Worm (Caenorhabditis elegans) whole organism, L1 larva: ENCODE measurements around the gene AC3.12.

Experiments
- C04F5.9 ChIP-seq: sonication (generic microtip); optimal IDR thresholded peaks from 2 replicates; lab custom pipeline; 2016; ENCODE audit warnings: missing genetic modification characterization, missing compliant biosample characterization
- C34B4.2 ChIP-seq: sonication (generic microtip); optimal IDR thresholded peaks from 2 replicates; lab custom pipeline; 2017; ENCODE audit warnings: mild to moderate bottlenecking, missing genetic modification characterization, missing compliant biosample characterization
- Y116A8C.19 ChIP-seq: sonication (generic microtip); optimal IDR thresholded peaks from 2 replicates; lab custom pipeline; 2016; ENCODE audit warnings: missing compliant biosample characterization, missing genetic modification characterization, borderline replicate concordance
- ceh-63 ChIP-seq: fragments of 200-800 bp; sonication (Bioruptor generic); optimal IDR thresholded peaks from 2 replicates; lab custom pipeline; 2018; ENCODE audit warnings: mild to moderate bottlenecking, missing genetic modification characterization, missing compliant biosample characterization
- ceh-8 ChIP-seq: fragments of 200-800 bp; sonication (Bioruptor generic); optimal IDR thresholded peaks from 2 replicates; lab custom pipeline; 2018; ENCODE audit warnings: mild to moderate bottlenecking, missing genetic modification characterization, moderate library complexity, missing compliant biosample characterization
- ceh-88 ChIP-seq: fragments of 200-800 bp; sonication (Bioruptor generic); IDR thresholded peaks from 2 replicates; pipeline ENCODE4 v1.3.6; 2022; ENCODE audit warnings: missing genetic modification characterization, missing compliant biosample characterization
- ceh-90 ChIP-seq: sonication (generic microtip); optimal IDR thresholded peaks from 2 replicates; lab custom pipeline; 2016; ENCODE audit warnings: missing genetic modification characterization, missing compliant biosample characterization
- dpl-1 ChIP-seq, 3 experiments: fragments of 150-350 bp in 2 of 3; sonication (generic microtip) in 1 of 3; optimal IDR thresholded peaks; 2 replicates each; lab custom pipeline; 2014 to 2017; ENCODE audit warnings: missing biosample characterization in 3 of 3, missing genetic modification characterization in 3 of 3, missing genetic modification reagents in 3 of 3
- dsc-1 ChIP-seq: sonication (generic microtip); optimal IDR thresholded peaks from 2 replicates; lab custom pipeline; 2016; ENCODE audit warnings: mild to moderate bottlenecking, missing genetic modification characterization, missing compliant biosample characterization
- efl-1 ChIP-seq, 4 experiments: fragments of 150-350 bp; optimal IDR thresholded peaks in 3 of 4; peaks in 1 of 4; 1 replicate in 1 of 4; 2 replicates in 3 of 4; lab custom pipeline; 2014; ENCODE audit warnings: missing biosample characterization in 2 of 4, missing genetic modification characterization in 2 of 4, missing genetic modification reagents in 2 of 4
- ets-5 ChIP-seq: fragments of 200-800 bp; sonication (Bioruptor generic); IDR thresholded peaks from 2 replicates; pipeline ENCODE4 v1.3.6; 2022; ENCODE audit warnings: missing genetic modification characterization, missing compliant biosample characterization
- fkh-10 ChIP-seq: sonication (generic microtip); optimal IDR thresholded peaks from 2 replicates; lab custom pipeline; 2017; ENCODE audit warnings: missing biosample characterization, missing genetic modification reagents, missing genetic modification characterization
- fkh-4 ChIP-seq: sonication (generic microtip); optimal IDR thresholded peaks from 2 replicates; lab custom pipeline; 2016; ENCODE audit warnings: missing compliant biosample characterization, missing genetic modification characterization, borderline replicate concordance
- fos-1 ChIP-seq: fragments of 150-350 bp; optimal IDR thresholded peaks from 2 replicates; lab custom pipeline; 2014; ENCODE audit warnings: missing biosample characterization, missing genetic modification characterization
- hlh-17 ChIP-seq: fragments of 200-800 bp; sonication (Bioruptor generic); optimal IDR thresholded peaks from 2 replicates; lab custom pipeline; 2018; ENCODE audit warnings: missing genetic modification characterization, mild to moderate bottlenecking, missing compliant biosample characterization, moderate library complexity, borderline replicate concordance
- jun-1 ChIP-seq: fragments of 150-350 bp; optimal IDR thresholded peaks from 2 replicates; lab custom pipeline; 2014; ENCODE audit warnings: missing biosample characterization, missing genetic modification reagents, missing genetic modification characterization
- lin-14 ChIP-seq: fragments of 200-800 bp; sonication (Bioruptor generic); optimal IDR thresholded peaks from 2 replicates; lab custom pipeline; 2018; ENCODE audit warnings: mild to moderate bottlenecking, missing genetic modification characterization, moderate library complexity, missing compliant biosample characterization
- lsy-2 ChIP-seq, 2 experiments: fragments of 150-350 bp; optimal IDR thresholded peaks; 2 replicates each; lab custom pipeline; 2014; ENCODE audit warnings: missing biosample characterization in 2 of 2, missing genetic modification characterization in 2 of 2
- mab-9 ChIP-seq: fragments of 200-800 bp; sonication (Bioruptor generic); IDR thresholded peaks from 2 replicates; pipeline ENCODE4 v1.3.6; 2022; ENCODE audit warnings: missing genetic modification reagents, missing genetic modification characterization, missing compliant biosample characterization
- mdl-1 ChIP-seq, 2 experiments: fragments of 150-350 bp; optimal IDR thresholded peaks; 2 replicates each; lab custom pipeline; 2014 to 2017; ENCODE audit warnings: missing biosample characterization in 2 of 2, missing genetic modification characterization in 2 of 2, inconsistent platforms in 1 of 2
- mep-1 ChIP-seq: fragments of 150-350 bp; optimal IDR thresholded peaks from 2 replicates; lab custom pipeline; 2014; ENCODE audit warnings: missing biosample characterization, missing genetic modification characterization
- nhr-19 ChIP-seq: fragments of 200-800 bp; sonication (Bioruptor generic); conservative IDR thresholded peaks from 2 replicates; pipeline ENCODE4 v1.3.6; 2022; ENCODE audit warnings: missing genetic modification characterization, missing compliant biosample characterization
- nhr-237 ChIP-seq: fragments of 150-350 bp; optimal IDR thresholded peaks from 2 replicates; lab custom pipeline; 2014; ENCODE audit warnings: missing biosample characterization, missing genetic modification characterization
- nhr-28 ChIP-seq: fragments of 150-350 bp; optimal IDR thresholded peaks from 2 replicates; lab custom pipeline; 2014; ENCODE audit warnings: missing biosample characterization, missing genetic modification characterization
- nhr-71 ChIP-seq: sonication (generic microtip); optimal IDR thresholded peaks from 2 replicates; lab custom pipeline; 2016; ENCODE audit warnings: mild to moderate bottlenecking, missing genetic modification characterization, moderate library complexity, missing compliant biosample characterization
- nhr-77 ChIP-seq: fragments of 150-350 bp; optimal IDR thresholded peaks from 2 replicates; lab custom pipeline; 2014; ENCODE audit warnings: missing biosample characterization, missing genetic modification characterization
- nhr-84 ChIP-seq: sonication (generic microtip); optimal IDR thresholded peaks from 2 replicates; lab custom pipeline; 2017; ENCODE audit warnings: missing biosample characterization, missing genetic modification characterization
- nhr-85 ChIP-seq: sonication (generic microtip); peaks from one replicate; lab custom pipeline; 2016; ENCODE audit warnings: missing genetic modification characterization, inconsistent platforms, missing compliant biosample characterization
- nhr-90 ChIP-seq: sonication (generic microtip); optimal IDR thresholded peaks from 2 replicates; lab custom pipeline; 2016; ENCODE audit warnings: mild to moderate bottlenecking, missing genetic modification characterization, missing compliant biosample characterization; ENCODE audit not compliant: poor library complexity
- pax-3 ChIP-seq: fragments of 200-800 bp; sonication (Bioruptor generic); optimal IDR thresholded peaks from 2 replicates; lab custom pipeline; 2018; ENCODE audit warnings: mild to moderate bottlenecking, missing genetic modification characterization, moderate library complexity, missing compliant biosample characterization
- rnt-1 ChIP-seq: sonication (generic microtip); optimal IDR thresholded peaks from 2 replicates; lab custom pipeline; 2016; ENCODE audit warnings: mild to moderate bottlenecking, missing genetic modification characterization, moderate library complexity, missing compliant biosample characterization
- skn-1 ChIP-seq: fragments of 150-350 bp; optimal IDR thresholded peaks from 2 replicates; lab custom pipeline; 2014; ENCODE audit warnings: missing biosample characterization, missing genetic modification characterization
- sox-4 ChIP-seq: sonication (generic microtip); optimal IDR thresholded peaks from 2 replicates; lab custom pipeline; 2016; ENCODE audit warnings: missing genetic modification characterization, missing compliant biosample characterization
- sptf-1 ChIP-seq: fragments of 150-350 bp; optimal IDR thresholded peaks from 2 replicates; lab custom pipeline; 2014; ENCODE audit warnings: missing biosample characterization, missing genetic modification characterization
- tbx-2 ChIP-seq: sonication (generic microtip); optimal IDR thresholded peaks from 2 replicates; lab custom pipeline; 2016; ENCODE audit warnings: missing genetic modification characterization, missing compliant biosample characterization
- tlp-1 ChIP-seq: fragments of 150-350 bp; optimal IDR thresholded peaks from 2 replicates; lab custom pipeline; 2014; ENCODE audit warnings: missing biosample characterization, missing genetic modification characterization
- unc-30 ChIP-seq: sonication (generic microtip); optimal IDR thresholded peaks from 2 replicates; lab custom pipeline; 2017; ENCODE audit warnings: missing biosample characterization, missing genetic modification characterization
- unc-62 ChIP-seq: fragments of 150-350 bp; optimal IDR thresholded peaks from 2 replicates; lab custom pipeline; 2014; ENCODE audit warnings: missing biosample characterization, missing genetic modification reagents, missing genetic modification characterization
- xbp-1 ChIP-seq: sonication (generic microtip); optimal IDR thresholded peaks from 2 replicates; lab custom pipeline; 2016; ENCODE audit warnings: missing genetic modification characterization, missing compliant biosample characterization
- ztf-11 ChIP-seq, 2 experiments: sonication (generic microtip); optimal IDR thresholded peaks; 2 replicates each; lab custom pipeline; 2016 to 2017; ENCODE audit warnings: missing genetic modification characterization in 2 of 2, missing biosample characterization in 1 of 2, missing compliant biosample characterization in 1 of 2
- ztf-4 ChIP-seq: fragments of 150-350 bp; optimal IDR thresholded peaks from 2 replicates; lab custom pipeline; 2014; ENCODE audit warnings: missing biosample characterization, missing genetic modification characterization

Gene AC3.12

ce11 chrV:10352928-10353427 is 26.2 kb downstream of the AC3.12 start, which contains the start of gene nol-56 (continued):
- TF ChIP-seq ceh-88 (GFP tag; lab: Robert Waterston, UW) (no peak; the same call in 1 of the 2 replicates), ceh-8 (GFP tag; lab: Kevin White, UChicago) (peak; percentile 54), nhr-90 (tag; lab: Kevin White, UChicago) (peak; percentile 90), tbx-2 (tag; lab: Kevin White, UChicago) (peak; percentile 89), ets-5 (no peak), skn-1 (tag; lab: Kevin White, UChicago) (peak; percentile 75), nhr-28 (no peak), fkh-10 (GFP tag; lab: Kevin White, UChicago) (no peak), mdl-1 (tag; optimal IDR thresholded peaks at IDR 0.05; lab: Kevin White, UChicago) (peak in 1 of 2 experiments; percentile 73), dsc-1 (peak; percentile 88), nhr-19 (GFP tag; lab: Robert Waterston, UW) (peak; percentile 84), ztf-11 (tag; optimal IDR thresholded peaks at IDR 0.05; lab: Kevin White, UChicago) (peak in 1 of 2 experiments; percentile 86), lsy-2 (tag; optimal IDR thresholded peaks at IDR 0.05; lab: Kevin White, UChicago) (peak; percentile 87 to 93), tlp-1 (no peak), fkh-4 (tag; lab: Kevin White, UChicago) (peak; percentile 43), ceh-90 (tag; lab: Kevin White, UChicago) (peak; percentile 75), nhr-77 (tag; lab: Kevin White, UChicago) (peak; percentile 37), ztf-4 (peak; percentile 42), unc-30 (no peak), Y116A8C.19 (tag; lab: Kevin White, UChicago) (peak; percentile 2), nhr-84 (tag; lab: Kevin White, UChicago) (no peak), rnt-1 (peak; percentile 95), C34B4.2 (no peak), nhr-85 (tag; lab: Kevin White, UChicago) (peak; percentile 87), nhr-71 (tag; lab: Kevin White, UChicago) (peak; percentile 93), dpl-1 (GFP tag; optimal IDR thresholded peaks at IDR 0.05; lab: Kevin White, UChicago) (peak; percentile 81 to 86 (median 85)), jun-1 (tag; lab: Kevin White, UChicago) (peak; percentile 51), nhr-237 (peak; percentile 28), sptf-1 (no peak), lin-14 (GFP tag; lab: Kevin White, UChicago) (peak; percentile 87), xbp-1 (peak; percentile 92), ceh-63 (GFP tag; lab: Kevin White, UChicago) (no peak), mep-1 (tag; lab: Kevin White, UChicago) (peak; percentile 97), C04F5.9 (tag; lab: Kevin White, UChicago) (peak; percentile 74), sox-4 (peak; percentile 85), fos-1 (tag; lab: Kevin White, UChicago) (peak; percentile 44), hlh-17 (no peak), mab-9 (GFP tag; lab: Robert Waterston, UW) (peak; percentile 62)

- TF ChIP-seq pax-3 (tag; lab: Kevin White, UChicago) (no peak), dsc-1 (no peak), efl-1 (optimal IDR thresholded peaks at IDR 0.05; lab: Kevin White, UChicago) (no peak), efl-1 (GFP tag; optimal IDR thresholded peaks at IDR 0.05 in 1 of 2; lab: Kevin White, UChicago) (peak in 1 of 2 experiments; percentile 33), unc-62 (GFP tag; lab: Kevin White, UChicago) (no peak)
Observed at ce11 chrV:10350054-10350453, 29.1 kb downstream of the AC3.12 start, which contains the start of gene K07C5.9. TSS of gene K07C5.9 (minus strand) at chrV:10350154.
